Worm (Caenorhabditis elegans) whole organism, L2 larva: Measurements from ENCODE around the gene col-69.

Experiments used
- alr-1 ChIP-seq: fragments of 150-350 bp; optimal IDR thresholded peaks from 2 replicates; lab custom pipeline; 2014; ENCODE audit warnings: missing biosample characterization, missing genetic modification characterization
- aly-2 ChIP-seq: fragments of 150-350 bp; optimal IDR thresholded peaks from 2 replicates; lab custom pipeline; 2014; ENCODE audit warnings: missing biosample characterization, missing genetic modification characterization
- ceh-82 ChIP-seq: fragments of 150-350 bp; optimal IDR thresholded peaks from 2 replicates; lab custom pipeline; 2014; ENCODE audit warnings: missing biosample characterization, missing genetic modification characterization
- dmd-4 ChIP-seq: sonication (generic microtip); optimal IDR thresholded peaks from 2 replicates; lab custom pipeline; 2017; ENCODE audit warnings: missing biosample characterization, missing genetic modification characterization
- lsy-2 ChIP-seq, 2 experiments: fragments of 150-350 bp in 1 of 2; sonication (generic microtip) in 1 of 2; optimal IDR thresholded peaks; 2 replicates each; lab custom pipeline; 2014 to 2017; ENCODE audit warnings: missing biosample characterization in 2 of 2, missing genetic modification characterization in 2 of 2
- mbf-1 ChIP-seq: sonication (generic microtip); optimal IDR thresholded peaks from 2 replicates; lab custom pipeline; 2017; ENCODE audit warnings: missing biosample characterization, missing genetic modification characterization
- nhr-11 ChIP-seq: fragments of 150-350 bp; optimal IDR thresholded peaks from 2 replicates; lab custom pipeline; 2014; ENCODE audit warnings: missing biosample characterization, missing genetic modification characterization
- nhr-12 ChIP-seq: fragments of 150-350 bp; optimal IDR thresholded peaks from 2 replicates; lab custom pipeline; 2014; ENCODE audit warnings: missing biosample characterization, missing genetic modification characterization
- nhr-129 ChIP-seq: fragments of 150-350 bp; optimal IDR thresholded peaks from 2 replicates; lab custom pipeline; 2014; ENCODE audit warnings: missing biosample characterization, missing genetic modification characterization
- nhr-237 ChIP-seq: fragments of 150-350 bp; optimal IDR thresholded peaks from 2 replicates; lab custom pipeline; 2014; ENCODE audit warnings: missing biosample characterization, missing genetic modification characterization
- nhr-77 ChIP-seq: fragments of 150-350 bp; optimal IDR thresholded peaks from 2 replicates; lab custom pipeline; 2014; ENCODE audit warnings: missing biosample characterization, missing genetic modification characterization
- peb-1 ChIP-seq: fragments of 150-350 bp; optimal IDR thresholded peaks from 2 replicates; lab custom pipeline; 2014; ENCODE audit warnings: missing biosample characterization, missing genetic modification characterization
- unc-39 ChIP-seq: fragments of 150-350 bp; optimal IDR thresholded peaks from 2 replicates; lab custom pipeline; 2014; ENCODE audit warnings: missing biosample characterization, missing genetic modification characterization

- TF ChIP-seq nhr-12: no peak
- no peak for TF ChIP-seq unc-39
- TF ChIP-seq aly-2: no peak
- no peak for TF ChIP-seq ceh-82 (tag; lab: Kevin White, UChicago)
- TF ChIP-seq peb-1 (tag; lab: Kevin White, UChicago): no peak
- TF ChIP-seq dmd-4: no peak
- no peak for TF ChIP-seq mbf-1 (tag; lab: Kevin White, UChicago)
- TF ChIP-seq alr-1 (tag; lab: Kevin White, UChicago): no peak
- TF ChIP-seq nhr-237 (tag; lab: Kevin White, UChicago): no peak
- TF ChIP-seq nhr-11 (tag; lab: Kevin White, UChicago): no peak
- no peak for TF ChIP-seq lsy-2 (tag; optimal IDR thresholded peaks at IDR 0.05; lab: Kevin White, UChicago)
- no peak for TF ChIP-seq nhr-77
- TF ChIP-seq nhr-129 (tag; lab: Kevin White, UChicago): no peak
Observed at ce11 chrII:257519-257918, 48.0 kb downstream of the col-69 start, which contains the start of gene cat-2.
